Worm (Caenorhabditis elegans) whole organism, L4/young adult: ENCODE measurements around the gene BE10.1.

ENCODE experiments used
- W03F9.2 ChIP-seq: fragments of 150-350 bp; optimal IDR thresholded peaks from 2 replicates; lab custom pipeline; 2014; ENCODE audit warnings: missing biosample characterization, missing genetic modification characterization
- dao-5 ChIP-seq: sonication (generic microtip); optimal IDR thresholded peaks from 2 replicates; lab custom pipeline; 2016; ENCODE audit warnings: missing genotype, missing genetic modification characterization, moderate library complexity, missing compliant biosample characterization
- him-1 ChIP-seq: sonication (generic microtip); optimal IDR thresholded peaks from 2 replicates; lab custom pipeline; 2016; ENCODE audit warnings: missing genotype, missing genetic modification reagents, missing genetic modification characterization, missing compliant biosample characterization

- TF ChIP-seq him-1 (tag; lab: Kevin White, UChicago) (no peak), W03F9.2 (tag; lab: Kevin White, UChicago) (no peak), dao-5 (no peak)
Observed at ce11 chrIII:12773753-12774152, 15.6 kb downstream of the BE10.1 start.
